Fruit fly (Drosophila melanogaster): ENCODE results near the gene nau.
A peak's percentile ranks its signal among the peaks of the same experiment; 100 is the strongest.

dm6 chr3R:23694579-23695033 is 23.6 kb downstream of the nau start, which contains the start of gene CG10254:
- TF ChIP-seq CG5204 (GFP tag; optimal IDR thresholded peaks at IDR 0.05): no peak
- no peak for TF ChIP-seq tj (GFP tag; optimal IDR thresholded peaks at IDR 0.05)
- peak; percentile 34 for TF ChIP-seq bab1 (GFP tag; optimal IDR thresholded peaks at IDR 0.05)
- no peak for TF ChIP-seq cnc (optimal IDR thresholded peaks at IDR 0.05)
- no peak for TF ChIP-seq CG11617 (GFP tag; optimal IDR thresholded peaks at IDR 0.05)
- no peak for TF ChIP-seq toe (GFP tag; optimal IDR thresholded peaks at IDR 0.05)
- no peak for TF ChIP-seq CG12768 (GFP tag; optimal IDR thresholded peaks at IDR 0.05)
- no peak for TF ChIP-seq Crg-1 (GFP tag; optimal IDR thresholded peaks at IDR 0.05)
- no peak for TF ChIP-seq Hr96 (GFP tag; optimal IDR thresholded peaks at IDR 0.05)
- TF ChIP-seq CG1620 (GFP tag; optimal IDR thresholded peaks at IDR 0.05): no peak
- no peak for TF ChIP-seq Mnt (GFP tag; optimal IDR thresholded peaks at IDR 0.05)
- TF ChIP-seq CG14711 (tag; optimal IDR thresholded peaks at IDR 0.05): no peak
- TF ChIP-seq kay (GFP tag; ENCODE audit: borderline replicate concordance): no peak

Measured in whole organism, adult.